Fruit fly (Drosophila melanogaster): Measurements from ENCODE around the gene CG13390.

DNA sequence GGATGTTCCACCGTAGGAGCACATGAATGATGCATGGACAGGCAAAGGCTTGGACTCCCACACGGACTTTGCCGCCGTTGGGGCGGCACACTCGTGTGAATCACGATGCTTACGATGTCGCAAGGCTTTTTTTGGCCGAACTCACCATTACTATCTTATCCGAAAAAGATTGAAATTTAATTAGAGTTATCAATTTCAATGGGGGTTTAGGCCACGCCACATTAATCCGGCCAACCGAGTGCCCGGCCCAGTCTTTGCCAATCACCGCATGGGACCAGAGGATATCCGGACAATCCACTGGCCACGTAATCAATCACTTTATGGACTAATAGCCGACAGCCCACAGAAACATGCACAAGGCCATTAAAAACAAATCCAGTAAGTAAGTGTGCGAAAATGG, 4.3 kb downstream of the CG13390 start:
- TF ChIP-seq EcR (GFP tag; optimal IDR thresholded peaks at IDR 0.05), result no peak
- TF ChIP-seq CG4496 (GFP tag; IDR thresholded peaks at IDR 0.05), result no peak
- no peak for TF ChIP-seq CG13204 (GFP tag; optimal IDR thresholded peaks at IDR 0.05)
- no peak for TF ChIP-seq gl (tag; optimal IDR thresholded peaks at IDR 0.05)
- no peak for TF ChIP-seq CG10348 (GFP tag; IDR thresholded peaks at IDR 0.05)
- TF ChIP-seq Pif1A (GFP tag; optimal IDR thresholded peaks at IDR 0.05), result no peak
- no peak for TF ChIP-seq CG8159 (tag; optimal IDR thresholded peaks at IDR 0.05)
- TF ChIP-seq D1 (tag; optimal IDR thresholded peaks at IDR 0.05), result no peak

Data from whole organism, pupa.